Fruit fly (Drosophila melanogaster): Measurements from ENCODE around the gene InR.

- no peak for TF ChIP-seq EcR (GFP tag; optimal IDR thresholded peaks at IDR 0.05)
- no peak for TF ChIP-seq pan (optimal IDR thresholded peaks at IDR 0.05)
- TF ChIP-seq CG8478 (optimal IDR thresholded peaks at IDR 0.05), result no peak
Measured at dm6 chr3R:21664089-21664488, 45.0 kb upstream of the InR start, which contains the start of gene Jhbp16.

Data from whole organism.